Worm (Caenorhabditis elegans) whole organism, early embryonic: Measurements from ENCODE around the gene pan-1.

Experiments
- B0310.2 ChIP-seq: sonication (generic microtip); optimal IDR thresholded peaks from 2 replicates; lab custom pipeline; 2016; ENCODE audit warnings: mild to moderate bottlenecking, missing genetic modification characterization, missing compliant biosample characterization
- ama-1 ChIP-seq: fragments of 150-350 bp; optimal IDR thresholded peaks from 2 replicates; lab custom pipeline; 2014
- ceh-36 ChIP-seq: sonication (generic microtip); optimal IDR thresholded peaks from 2 replicates; lab custom pipeline; 2016; ENCODE audit warnings: missing genetic modification characterization, inconsistent platforms, missing compliant biosample characterization
- ets-7 ChIP-seq: sonication (generic microtip); optimal IDR thresholded peaks from 2 replicates; lab custom pipeline; 2016; ENCODE audit warnings: missing genotype, missing genetic modification characterization, missing compliant biosample characterization
- flt-1 ChIP-seq: fragments of 200-800 bp; sonication (Bioruptor generic); IDR thresholded peaks from 2 replicates; pipeline ENCODE4 v1.3.6; 2022; ENCODE audit warnings: missing genetic modification characterization, missing compliant biosample characterization
- hmbx-1 ChIP-seq: sonication (generic microtip); optimal IDR thresholded peaks from 2 replicates; lab custom pipeline; 2016; ENCODE audit warnings: mild to moderate bottlenecking, missing genetic modification characterization, missing compliant biosample characterization
- hmg-4 ChIP-seq: fragments of 200-800 bp; sonication (Bioruptor generic); optimal IDR thresholded peaks from 2 replicates; lab custom pipeline; 2018; ENCODE audit warnings: mild to moderate bottlenecking, missing genetic modification characterization, missing compliant biosample characterization
- pes-1 ChIP-seq: fragments of 200-800 bp; sonication (Bioruptor generic); IDR thresholded peaks from 2 replicates; pipeline ENCODE4 v1.3.6; 2022; ENCODE audit warnings: missing genetic modification reagents, missing genetic modification characterization, missing compliant biosample characterization
- scrt-1 ChIP-seq: fragments of 200-800 bp; sonication (Bioruptor generic); IDR thresholded peaks from 2 replicates; pipeline ENCODE4 v1.3.6; 2022; ENCODE audit warnings: missing genetic modification characterization, missing compliant biosample characterization
- tbx-11 ChIP-seq: fragments of 200-800 bp; sonication (Bioruptor generic); IDR thresholded peaks from 2 replicates; pipeline ENCODE4 v1.3.6; 2022; ENCODE audit warnings: missing genetic modification characterization, missing compliant biosample characterization
- tbx-37 ChIP-seq: fragments of 200-800 bp; sonication (Bioruptor generic); conservative IDR thresholded peaks from 2 replicates; pipeline ENCODE4 v1.3.6; 2022; ENCODE audit warnings: missing genetic modification reagents, missing genetic modification characterization, missing compliant biosample characterization
- tra-4 ChIP-seq: sonication (generic microtip); optimal IDR thresholded peaks from 2 replicates; lab custom pipeline; 2017; ENCODE audit warnings: missing genetic modification characterization, missing compliant biosample characterization

DNA sequence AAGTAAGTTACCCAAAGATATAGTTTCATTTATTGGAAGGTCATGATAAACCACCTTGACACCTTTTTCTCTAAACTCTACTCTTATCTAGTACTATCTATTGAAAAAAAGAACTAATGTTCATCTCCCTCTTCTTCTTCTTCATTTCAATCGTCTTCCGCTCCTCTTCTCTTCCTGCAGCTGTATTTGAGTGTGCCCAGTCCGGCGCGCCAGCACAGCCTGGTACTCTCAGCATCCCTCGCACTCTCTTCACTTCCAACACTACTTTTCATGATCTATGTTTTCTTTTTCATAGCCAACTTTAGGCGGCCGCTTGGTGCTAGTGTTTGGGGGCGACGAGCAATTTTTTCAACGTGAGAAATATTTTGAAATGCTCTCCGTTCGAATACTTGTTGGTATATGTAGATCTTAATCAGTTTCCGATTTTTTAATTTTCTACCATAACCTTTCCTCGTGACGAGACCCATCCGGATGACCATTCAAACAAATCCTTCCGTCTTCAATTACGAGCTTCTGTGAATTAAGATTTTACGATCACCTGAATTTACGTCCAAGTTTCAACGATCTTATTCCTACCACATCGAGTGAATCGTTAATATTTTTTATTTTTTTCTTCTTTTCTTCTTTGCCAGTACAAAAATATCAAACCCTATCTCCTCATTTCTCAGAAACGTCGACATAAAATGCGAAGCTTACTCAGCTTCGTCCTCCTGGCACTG, at the start of gene pan-1:
- no peak for TF ChIP-seq tbx-37 (GFP tag; lab: Robert Waterston, UW)
- no peak for TF ChIP-seq B0310.2 (tag; lab: Kevin White, UChicago)
- TF ChIP-seq pes-1 = no peak
- no peak for TF ChIP-seq ama-1 (lab: Kevin White, UChicago)
- no peak for TF ChIP-seq scrt-1 (GFP tag; lab: Robert Waterston, UW)
- TF ChIP-seq flt-1 (GFP tag; lab: Robert Waterston, UW) = no peak
- no peak for TF ChIP-seq tra-4 (tag; lab: Kevin White, UChicago)
- TF ChIP-seq hmbx-1 = no peak
- no peak for TF ChIP-seq hmg-4 (GFP tag; lab: Kevin White, UChicago)
- TF ChIP-seq ceh-36 = no peak
- no peak for TF ChIP-seq ets-7 (tag; lab: Kevin White, UChicago)
- TF ChIP-seq tbx-11 = no peak
